Worm (Caenorhabditis elegans) whole organism, L3 larva: ENCODE measurements around the gene sre-14.

ENCODE experiments used
- daf-12 ChIP-seq: fragments of 150-350 bp; optimal IDR thresholded peaks from 2 replicates; lab custom pipeline; 2014; ENCODE audit warnings: missing biosample characterization, missing genetic modification reagents, missing genetic modification characterization
- nhr-23 ChIP-seq: fragments of 150-350 bp; optimal IDR thresholded peaks from 2 replicates; lab custom pipeline; 2014; ENCODE audit warnings: missing biosample characterization, missing genetic modification reagents, missing genetic modification characterization
- pha-4 ChIP-seq: fragments of 150-350 bp; optimal IDR thresholded peaks from 2 replicates; lab custom pipeline; 2014; ENCODE audit warnings: missing biosample characterization, missing genetic modification reagents, missing genetic modification characterization

DNA sequence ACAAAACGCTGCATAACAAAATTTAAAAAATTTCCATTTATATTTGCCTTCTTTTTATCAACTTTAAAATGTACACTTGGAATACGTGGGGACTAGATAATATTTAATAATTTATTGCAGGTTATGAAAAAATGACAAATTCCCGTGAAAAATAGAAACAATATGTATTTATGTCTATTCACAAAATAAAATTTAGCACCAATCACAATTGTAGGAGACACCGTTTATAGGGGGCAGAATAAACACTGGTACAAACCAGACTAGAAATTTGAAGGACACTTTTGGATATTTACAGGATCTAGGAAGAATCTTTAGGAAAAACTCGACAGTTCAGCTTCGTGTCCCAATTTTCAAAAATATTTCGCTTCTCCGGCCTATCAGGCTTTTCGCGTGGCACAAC is 9.1 kb upstream of the sre-14 start, which contains the start of gene C42C1.3:
- no peak for TF ChIP-seq nhr-23 (tag; lab: Kevin White, UChicago)
- TF ChIP-seq pha-4 (tag; lab: Kevin White, UChicago): no peak
- no peak for TF ChIP-seq daf-12 (tag; lab: Kevin White, UChicago)
